Worm (Caenorhabditis elegans): ENCODE measurements around the gene taf-8.

taf-8 gene

ce11 chrII:9644940-9645634 is 24.0 kb upstream of the taf-8 start (continued):
- TF ChIP-seq C34F6.9 (tag; optimal IDR thresholded peaks at IDR 0.05) (peak; percentile 8), elt-3 (tag; optimal IDR thresholded peaks at IDR 0.05) (no peak), lin-39 (tag; optimal IDR thresholded peaks at IDR 0.05) (no peak), zag-1 (tag; optimal IDR thresholded peaks at IDR 0.05) (no peak), mdl-1 (tag; optimal IDR thresholded peaks at IDR 0.05) (no peak), ztf-11 (tag; optimal IDR thresholded peaks at IDR 0.05) (no peak), egl-27 (tag; optimal IDR thresholded peaks at IDR 0.05) (no peak), F13H6.1 (tag; optimal IDR thresholded peaks at IDR 0.05) (no peak), mab-5 (tag; optimal IDR thresholded peaks at IDR 0.05) (no peak), unc-39 (tag; optimal IDR thresholded peaks at IDR 0.05) (no peak), gmeb-1 (tag; optimal IDR thresholded peaks at IDR 0.05) (no peak), nhr-129 (tag; optimal IDR thresholded peaks at IDR 0.05) (peak; percentile 17)

DNA sequence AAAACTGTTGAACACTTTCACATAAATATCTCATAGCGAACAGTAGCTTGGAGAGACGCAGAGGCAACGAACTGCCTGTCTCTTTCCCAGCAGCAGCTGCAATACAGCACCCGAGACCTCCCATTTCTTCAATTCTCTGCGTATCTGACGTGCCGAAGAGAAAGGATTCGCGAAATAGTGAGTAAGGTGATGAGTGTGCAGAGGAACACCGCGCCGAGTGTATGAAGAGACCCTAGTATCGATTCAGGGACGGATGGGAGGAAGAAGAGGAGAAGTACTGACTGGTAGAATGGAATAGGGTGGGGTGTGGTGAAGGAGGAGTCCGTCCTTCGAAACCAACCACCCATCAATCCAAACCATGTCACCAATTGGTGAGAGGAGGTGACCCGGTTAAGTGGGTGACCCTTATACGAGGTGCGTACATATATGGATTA is 23.0 kb upstream of the taf-8 start:
- TF ChIP-seq nhr-11 (tag; optimal IDR thresholded peaks at IDR 0.05) (no peak), elt-3 (tag; optimal IDR thresholded peaks at IDR 0.05) (no peak), C34F6.9 (tag; optimal IDR thresholded peaks at IDR 0.05) (peak; percentile 86), crh-2 (tag; optimal IDR thresholded peaks at IDR 0.05) (peak; percentile 79), lin-39 (tag; optimal IDR thresholded peaks at IDR 0.05) (no peak), unc-39 (tag; optimal IDR thresholded peaks at IDR 0.05) (no peak), nhr-129 (tag; optimal IDR thresholded peaks at IDR 0.05) (peak; percentile 94), lin-13 (GFP tag; optimal IDR thresholded peaks at IDR 0.05) (peak; percentile 45), ceh-82 (tag; optimal IDR thresholded peaks at IDR 0.05) (peak; percentile 42), nhr-10 (tag; optimal IDR thresholded peaks at IDR 0.05) (no peak), nhr-77 (tag; optimal IDR thresholded peaks at IDR 0.05) (no peak), ztf-1 (GFP tag; conservative IDR thresholded peaks at IDR 0.05) (no peak), nhr-6 (tag; optimal IDR thresholded peaks at IDR 0.05) (peak; percentile 12), nhr-25 (tag; optimal IDR thresholded peaks at IDR 0.05) (peak; percentile 85), F13H6.1 (tag; optimal IDR thresholded peaks at IDR 0.05) (peak; percentile 81), peb-1 (tag; optimal IDR thresholded peaks at IDR 0.05) (no peak), nhr-12 (tag; optimal IDR thresholded peaks at IDR 0.05) (no peak), skn-1 (tag; optimal IDR thresholded peaks at IDR 0.05) (no peak), lin-11 (tag; optimal IDR thresholded peaks at IDR 0.05) (peak; percentile 35), unc-55 (GFP tag; optimal IDR thresholded peaks at IDR 0.05) (peak; percentile 88), alr-1 (tag; optimal IDR thresholded peaks at IDR 0.05) (no peak), blmp-1 (tag; optimal IDR thresholded peaks at IDR 0.05; ENCODE audit: insufficient read depth) (peak; percentile 78), egl-27 (tag; optimal IDR thresholded peaks at IDR 0.05) (peak; percentile 80), mab-5 (tag; optimal IDR thresholded peaks at IDR 0.05) (peak; percentile 55), elt-1 (tag; optimal IDR thresholded peaks at IDR 0.05) (no peak), fos-1 (tag; optimal IDR thresholded peaks at IDR 0.05) (peak; percentile 95), aly-2 (tag; optimal IDR thresholded peaks at IDR 0.05) (no peak), nhr-23 (tag; optimal IDR thresholded peaks at IDR 0.05) (no peak), ztf-11 (tag; optimal IDR thresholded peaks at IDR 0.05) (no peak), nhr-21 (tag; optimal IDR thresholded peaks at IDR 0.05) (peak; percentile 53), nhr-237 (tag; optimal IDR thresholded peaks at IDR 0.05) (no peak), mbf-1 (tag; optimal IDR thresholded peaks at IDR 0.05) (no peak), unc-62 (GFP tag; optimal IDR thresholded peaks at IDR 0.05) (no peak), sem-4 (tag; optimal IDR thresholded peaks at IDR 0.05) (peak; percentile 73), sma-3 (GFP tag; optimal IDR thresholded peaks at IDR 0.05) (peak; percentile 51), dmd-4 (tag; optimal IDR thresholded peaks at IDR 0.05) (no peak), ZK546.5 (tag; optimal IDR thresholded peaks at IDR 0.05) (no peak), zag-1 (tag; optimal IDR thresholded peaks at IDR 0.05) (no peak), ceh-16 (tag; optimal IDR thresholded peaks at IDR 0.05) (peak; percentile 35), ztf-4 (tag; optimal IDR thresholded peaks at IDR 0.05) (peak; percentile 72), ama-1 (optimal IDR thresholded peaks at IDR 0.05) (peak; percentile 76), mdl-1 (tag; optimal IDR thresholded peaks at IDR 0.05) (peak in 1 of 2 experiments; percentile 39), gmeb-1 (tag; optimal IDR thresholded peaks at IDR 0.05) (peak; percentile 16), sma-9 (GFP tag; optimal IDR thresholded peaks at IDR 0.05) (peak; percentile 76), sma-9 (tag; optimal IDR thresholded peaks at IDR 0.05) (no peak), Y55F3AM.14 (GFP tag; optimal IDR thresholded peaks at IDR 0.05) (peak; percentile 75), snpc-4 (tag; optimal IDR thresholded peaks at IDR 0.05) (no peak), lsy-2 (tag; optimal IDR thresholded peaks at IDR 0.05) (peak; percentile 32 to 74), R02D3.7 (tag; optimal IDR thresholded peaks at IDR 0.05) (no peak)
